Worm (Caenorhabditis elegans) whole organism, L3 larva: ENCODE results near the gene R102.3.

Source experiments
- ZK546.5 ChIP-seq: sonication (generic microtip); optimal IDR thresholded peaks from 2 replicates; lab custom pipeline; 2017; ENCODE audit warnings: missing biosample characterization, missing genetic modification characterization
- ama-1 ChIP-seq: fragments of 150-350 bp; optimal IDR thresholded peaks from 2 replicates; lab custom pipeline; 2018
- egl-27 ChIP-seq: sonication (generic microtip); optimal IDR thresholded peaks from 4 replicates; lab custom pipeline; 2017; ENCODE audit warnings: missing biosample characterization, missing genetic modification reagents, missing genetic modification characterization
- jun-1 ChIP-seq: fragments of 150-350 bp; optimal IDR thresholded peaks from 2 replicates; lab custom pipeline; 2014; ENCODE audit warnings: missing biosample characterization, missing genetic modification reagents, missing genetic modification characterization
- mml-1 ChIP-seq: fragments of 150-350 bp; sonication (generic microtip); optimal IDR thresholded peaks from 3 replicates; lab custom pipeline; 2014; ENCODE audit warnings: missing biosample characterization, missing genetic modification characterization
- nhr-12 ChIP-seq: fragments of 150-350 bp; optimal IDR thresholded peaks from 2 replicates; lab custom pipeline; 2014; ENCODE audit warnings: missing biosample characterization, missing genetic modification characterization
- nhr-23 ChIP-seq: fragments of 150-350 bp; optimal IDR thresholded peaks from 2 replicates; lab custom pipeline; 2014; ENCODE audit warnings: missing biosample characterization, missing genetic modification reagents, missing genetic modification characterization
- nhr-25 ChIP-seq: sonication (generic microtip); optimal IDR thresholded peaks from 2 replicates; lab custom pipeline; 2017; ENCODE audit warnings: missing biosample characterization, missing genetic modification characterization
- nhr-67 ChIP-seq: fragments of 150-350 bp; optimal IDR thresholded peaks from 2 replicates; lab custom pipeline; 2014; ENCODE audit warnings: missing biosample characterization, missing genetic modification characterization
- pha-4 ChIP-seq: fragments of 150-350 bp; optimal IDR thresholded peaks from 2 replicates; lab custom pipeline; 2014; ENCODE audit warnings: missing biosample characterization, missing genetic modification reagents, missing genetic modification characterization
- tbx-2 ChIP-seq: sonication (generic microtip); optimal IDR thresholded peaks from 2 replicates; lab custom pipeline; 2016; ENCODE audit warnings: mild to moderate bottlenecking, missing genetic modification characterization, missing compliant biosample characterization
- unc-39 ChIP-seq: sonication (generic microtip); optimal IDR thresholded peaks from 4 replicates; lab custom pipeline; 2017; ENCODE audit warnings: missing biosample characterization, missing genetic modification characterization
- unc-62 ChIP-seq: fragments of 150-350 bp; sonication (generic microtip); optimal IDR thresholded peaks from 4 replicates; lab custom pipeline; 2014; ENCODE audit warnings: missing biosample characterization, missing genetic modification reagents, missing genetic modification characterization

- TF ChIP-seq ama-1 (lab: Kevin White, UChicago): no peak
- TF ChIP-seq pha-4 (tag; lab: Kevin White, UChicago): no peak
- no peak for TF ChIP-seq jun-1 (tag; lab: Kevin White, UChicago)
- TF ChIP-seq nhr-25 (tag; lab: Kevin White, UChicago): no peak
- TF ChIP-seq nhr-23 (tag; lab: Kevin White, UChicago): no peak
- TF ChIP-seq mml-1 (tag; lab: Kevin White, UChicago): no peak
- TF ChIP-seq ZK546.5 (tag; lab: Kevin White, UChicago): no peak
- TF ChIP-seq unc-39 (tag; lab: Kevin White, UChicago): no peak
- no peak for TF ChIP-seq egl-27
- TF ChIP-seq tbx-2 (tag; lab: Kevin White, UChicago): no peak
- TF ChIP-seq nhr-67 (tag; lab: Kevin White, UChicago): no peak
- no peak for TF ChIP-seq unc-62
- TF ChIP-seq nhr-12: no peak
Measured at ce11 chrIV:10718865-10719264, 29.5 kb downstream of the R102.3 start.
